Worm (Caenorhabditis elegans) whole organism, L4 larva: ENCODE measurements around the gene W09G12.10.

Experiments
- F26F4.8 ChIP-seq: fragments of 200-800 bp; sonication (Bioruptor generic); conservative IDR thresholded peaks from 2 replicates; pipeline ENCODE4 v1.3.6; 2022; ENCODE audit warnings: missing genetic modification characterization, missing compliant biosample characterization
- F37D6.2 ChIP-seq: sonication (generic microtip); optimal IDR thresholded peaks from 2 replicates; lab custom pipeline; 2016; ENCODE audit warnings: mild to moderate bottlenecking, missing genetic modification characterization, missing compliant biosample characterization
- T26A8.4 ChIP-seq: fragments of 200-800 bp; sonication (Bioruptor generic); IDR thresholded peaks from 2 replicates; pipeline ENCODE4 v1.3.6; 2022; ENCODE audit warnings: missing genetic modification characterization, missing compliant biosample characterization
- ZK337.2 ChIP-seq: fragments of 200-800 bp; sonication (Bioruptor generic); IDR thresholded peaks from 2 replicates; pipeline ENCODE4 v1.3.6; 2022; ENCODE audit warnings: missing genetic modification reagents, missing genetic modification characterization, missing compliant biosample characterization
- aha-1 ChIP-seq: fragments of 150-350 bp; peaks from one replicate; lab custom pipeline; 2014; ENCODE audit warnings: missing biosample characterization, missing genetic modification characterization
- arid-1 ChIP-seq: fragments of 200-800 bp; sonication (Bioruptor generic); conservative IDR thresholded peaks from 2 replicates; pipeline ENCODE4 v1.3.6; 2022; ENCODE audit warnings: missing genetic modification reagents, missing genetic modification characterization, missing compliant biosample characterization
- attf-4 ChIP-seq: sonication (generic microtip); optimal IDR thresholded peaks from 3 replicates; lab custom pipeline; 2017; ENCODE audit warnings: missing biosample characterization, missing genetic modification characterization
- ceh-28 ChIP-seq: fragments of 150-350 bp; optimal IDR thresholded peaks from 2 replicates; lab custom pipeline; 2014; ENCODE audit warnings: missing biosample characterization, missing genetic modification reagents, missing genetic modification characterization
- cey-2 ChIP-seq: sonication (generic microtip); optimal IDR thresholded peaks from 3 replicates; lab custom pipeline; 2017; ENCODE audit warnings: missing genetic modification characterization, mild to moderate bottlenecking, missing compliant biosample characterization, antibody characterized with exemption, borderline replicate concordance; ENCODE audit not compliant: insufficient read depth
- daf-16 ChIP-seq, 3 experiments: sonication (generic microtip); optimal IDR thresholded peaks; 2 replicates each; lab custom pipeline; 2016 to 2017; ENCODE audit warnings: missing genetic modification characterization in 3 of 3, missing genetic modification reagents in 3 of 3, mild to moderate bottlenecking in 2 of 3, missing compliant biosample characterization in 2 of 3, missing biosample characterization in 1 of 3, moderate library complexity in 1 of 3
- daf-19 ChIP-seq: fragments of 200-800 bp; sonication (Bioruptor generic); conservative IDR thresholded peaks from 2 replicates; pipeline ENCODE4 v1.3.6; 2022; ENCODE audit warnings: missing genetic modification characterization, missing compliant biosample characterization
- daf-8 ChIP-seq: fragments of 200-800 bp; sonication (Bioruptor generic); IDR thresholded peaks from 2 replicates; pipeline ENCODE4 v1.3.6; 2022; ENCODE audit warnings: missing genetic modification characterization, missing compliant biosample characterization
- dmd-6 ChIP-seq: fragments of 200-800 bp; sonication (Bioruptor generic); IDR thresholded peaks from 2 replicates; pipeline ENCODE4 v1.3.6; 2022; ENCODE audit warnings: missing genetic modification reagents, missing genetic modification characterization, missing compliant biosample characterization
- dmd-8 ChIP-seq: fragments of 200-800 bp; sonication (Bioruptor generic); IDR thresholded peaks from 2 replicates; pipeline ENCODE4 v1.3.6; 2022; ENCODE audit warnings: missing genetic modification characterization, missing compliant biosample characterization
- dve-1 ChIP-seq: sonication (generic microtip); optimal IDR thresholded peaks from 2 replicates; lab custom pipeline; 2017; ENCODE audit warnings: antibody characterized with exemption, mild to moderate bottlenecking, missing genetic modification characterization, missing compliant biosample characterization; ENCODE audit not compliant: insufficient read depth
- egl-27 ChIP-seq: sonication (generic microtip); optimal IDR thresholded peaks from 3 replicates; lab custom pipeline; 2017; ENCODE audit warnings: missing biosample characterization, missing genetic modification reagents, missing genetic modification characterization
- hlh-11 ChIP-seq: fragments of 200-800 bp; sonication (Bioruptor generic); optimal IDR thresholded peaks from 2 replicates; lab custom pipeline; 2018; ENCODE audit warnings: mild to moderate bottlenecking, missing genetic modification characterization, missing compliant biosample characterization
- hlh-30 ChIP-seq: sonication (generic microtip); optimal IDR thresholded peaks from 2 replicates; lab custom pipeline; 2017; ENCODE audit warnings: antibody characterized with exemption, mild to moderate bottlenecking, missing genetic modification characterization, missing compliant biosample characterization; ENCODE audit not compliant: insufficient read depth
- lin-1 ChIP-seq: fragments of 200-800 bp; sonication (Bioruptor generic); IDR thresholded peaks from 2 replicates; pipeline ENCODE4 v1.3.6; 2022; ENCODE audit warnings: missing genetic modification reagents, missing genetic modification characterization, missing compliant biosample characterization
- lin-15B ChIP-seq: fragments of 150-350 bp; sonication (generic microtip); optimal IDR thresholded peaks from 3 replicates; lab custom pipeline; 2014; ENCODE audit warnings: missing biosample characterization, missing genetic modification characterization
- lin-29 ChIP-seq: fragments of 200-800 bp; sonication (Bioruptor generic); IDR thresholded peaks from 2 replicates; pipeline ENCODE4 v1.3.6; 2022; ENCODE audit warnings: missing genetic modification reagents, missing genetic modification characterization, missing compliant biosample characterization
- lsy-2 ChIP-seq, 2 experiments: fragments of 150-350 bp in 1 of 2; sonication (generic microtip) in 1 of 2; optimal IDR thresholded peaks; 2 replicates each; lab custom pipeline; 2014 to 2017; ENCODE audit warnings: missing biosample characterization in 2 of 2, missing genetic modification characterization in 2 of 2
- madf-9 ChIP-seq: fragments of 200-800 bp; sonication (Bioruptor generic); conservative IDR thresholded peaks from 2 replicates; pipeline ENCODE4 v1.3.6; 2022; ENCODE audit warnings: missing genetic modification reagents, missing genetic modification characterization, missing compliant biosample characterization
- mdt-29 ChIP-seq: fragments of 200-800 bp; sonication (Bioruptor generic); IDR thresholded peaks from 2 replicates; pipeline ENCODE4 v1.3.6; 2022; ENCODE audit warnings: missing genetic modification reagents, missing genetic modification characterization, missing compliant biosample characterization
- mep-1 ChIP-seq: fragments of 150-350 bp; sonication (generic microtip); optimal IDR thresholded peaks from 3 replicates; lab custom pipeline; 2014; ENCODE audit warnings: missing biosample characterization, missing genetic modification characterization
- mxl-2 ChIP-seq: fragments of 200-800 bp; sonication (Bioruptor generic); conservative IDR thresholded peaks from 2 replicates; pipeline ENCODE4 v1.3.6; 2022; ENCODE audit warnings: missing genetic modification reagents, missing genetic modification characterization, missing compliant biosample characterization
- mxl-3 ChIP-seq: fragments of 200-800 bp; sonication (Bioruptor generic); optimal IDR thresholded peaks from 2 replicates; lab custom pipeline; 2018; ENCODE audit warnings: mild to moderate bottlenecking, missing genetic modification characterization, missing compliant biosample characterization
- nhr-28 ChIP-seq: fragments of 150-350 bp; optimal IDR thresholded peaks from 2 replicates; lab custom pipeline; 2014; ENCODE audit warnings: missing biosample characterization, missing genetic modification characterization
- nhr-42 ChIP-seq: fragments of 200-800 bp; sonication (Bioruptor generic); IDR thresholded peaks from 2 replicates; pipeline ENCODE4 v1.3.6; 2022; ENCODE audit warnings: missing genetic modification characterization, missing compliant biosample characterization
- nhr-6 ChIP-seq: fragments of 150-350 bp; optimal IDR thresholded peaks from 2 replicates; lab custom pipeline; 2014; ENCODE audit warnings: missing biosample characterization, missing genetic modification characterization
- nhr-77 ChIP-seq: fragments of 150-350 bp; optimal IDR thresholded peaks from 2 replicates; lab custom pipeline; 2014; ENCODE audit warnings: missing biosample characterization, missing genetic modification characterization
- php-3 ChIP-seq: fragments of 200-800 bp; sonication (Bioruptor generic); IDR thresholded peaks from 2 replicates; pipeline ENCODE4 v1.3.6; 2022; ENCODE audit warnings: missing genetic modification reagents, missing genetic modification characterization, missing compliant biosample characterization
- pqm-1 ChIP-seq: sonication (generic microtip); optimal IDR thresholded peaks from 2 replicates; lab custom pipeline; 2017; ENCODE audit warnings: missing biosample characterization, missing genetic modification characterization
- saeg-2 ChIP-seq: fragments of 200-800 bp; sonication (Bioruptor generic); IDR thresholded peaks from 2 replicates; pipeline ENCODE4 v1.3.6; 2022; ENCODE audit warnings: missing genetic modification reagents, missing genetic modification characterization, missing compliant biosample characterization
- snpc-4 ChIP-seq: fragments of 150-350 bp; optimal IDR thresholded peaks from 2 replicates; lab custom pipeline; 2014; ENCODE audit warnings: missing biosample characterization, missing genetic modification characterization
- spr-3 ChIP-seq: fragments of 200-800 bp; sonication (Bioruptor generic); optimal IDR thresholded peaks from 2 replicates; lab custom pipeline; 2018; ENCODE audit warnings: mild to moderate bottlenecking, missing genetic modification characterization, missing compliant biosample characterization
- unc-39 ChIP-seq: sonication (generic microtip); optimal IDR thresholded peaks from 2 replicates; lab custom pipeline; 2017; ENCODE audit warnings: missing biosample characterization, missing genetic modification characterization

The W09G12.10 gene

DNA sequence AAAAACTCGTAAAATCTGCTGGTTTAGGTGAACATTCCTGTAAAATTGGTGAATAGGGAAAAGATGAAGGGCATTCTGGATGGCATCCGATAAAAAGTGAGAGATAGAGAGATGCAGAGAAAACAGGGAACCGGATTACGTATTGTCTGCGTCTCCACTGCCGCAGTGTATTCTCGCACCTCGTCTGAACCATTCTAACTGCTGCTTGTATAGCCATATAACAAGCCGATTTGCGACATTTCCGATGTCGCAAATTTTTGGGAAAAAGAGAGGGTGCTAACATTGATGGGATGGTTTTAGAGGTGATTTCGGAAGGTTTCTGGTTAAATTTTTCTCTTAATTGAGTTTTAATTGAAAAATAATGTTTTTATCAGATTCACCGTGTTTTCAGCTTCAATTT lies at the start of gene W09G12.10:
Gene W09G12.10, minus strand, starts transcription at position 121 of the 400 bp plus-strand sequence.
- TF ChIP-seq php-3 (GFP tag; lab: Robert Waterston, UW), result no peak
- TF ChIP-seq ZK337.2 (GFP tag; lab: Robert Waterston, UW), result no peak
- no peak for TF ChIP-seq T26A8.4
- TF ChIP-seq madf-9 (GFP tag; lab: Robert Waterston, UW), result no peak
- no peak for TF ChIP-seq unc-39 (tag; lab: Kevin White, UChicago)
- no peak for TF ChIP-seq daf-16 (GFP tag; optimal IDR thresholded peaks at IDR 0.05; lab: Kevin White, UChicago)
- TF ChIP-seq daf-16 (tag; optimal IDR thresholded peaks at IDR 0.05; lab: Kevin White, UChicago), result no peak
- no peak for TF ChIP-seq cey-2 (tag; lab: Kevin White, UChicago)
- TF ChIP-seq F37D6.2 (tag; lab: Kevin White, UChicago), result no peak
- no peak for TF ChIP-seq nhr-42
- TF ChIP-seq daf-8 (GFP tag; lab: Robert Waterston, UW), result no peak
- TF ChIP-seq aha-1 (tag; lab: Kevin White, UChicago), result no peak

DNA sequence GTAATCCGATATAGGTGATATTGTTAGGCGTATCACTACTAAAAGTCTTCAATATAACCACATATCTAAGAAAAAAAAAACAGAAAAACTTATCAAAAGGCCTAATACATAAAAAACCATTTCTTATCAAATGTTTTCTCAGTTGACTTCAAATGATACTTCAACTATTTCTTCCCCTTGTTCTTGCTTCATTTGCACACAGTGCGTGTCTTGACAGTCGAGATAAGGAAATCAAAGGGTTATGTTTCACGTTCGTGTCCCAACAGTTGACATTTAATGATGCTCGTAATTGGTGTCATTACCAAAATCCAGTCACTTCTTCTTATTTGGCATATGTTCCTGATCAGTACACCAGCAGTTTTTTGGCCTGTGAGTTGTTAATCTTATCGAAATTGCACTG lies 45.6 kb upstream of the W09G12.10 start, which contains the start of gene clec-170:
Gene clec-170, plus strand, starts transcription at position 143 of the 400 bp plus-strand sequence.
- TF ChIP-seq nhr-28 (tag; lab: Kevin White, UChicago), result peak; percentile 56
- TF ChIP-seq mdt-29 (GFP tag; lab: Robert Waterston, UW), result no peak
- TF ChIP-seq dmd-6 (GFP tag; lab: Robert Waterston, UW), result peak; percentile 58
- no peak for TF ChIP-seq lin-15B (tag; lab: Kevin White, UChicago)
- peak; percentile 81 for TF ChIP-seq pqm-1 (tag; lab: Kevin White, UChicago)

DNA sequence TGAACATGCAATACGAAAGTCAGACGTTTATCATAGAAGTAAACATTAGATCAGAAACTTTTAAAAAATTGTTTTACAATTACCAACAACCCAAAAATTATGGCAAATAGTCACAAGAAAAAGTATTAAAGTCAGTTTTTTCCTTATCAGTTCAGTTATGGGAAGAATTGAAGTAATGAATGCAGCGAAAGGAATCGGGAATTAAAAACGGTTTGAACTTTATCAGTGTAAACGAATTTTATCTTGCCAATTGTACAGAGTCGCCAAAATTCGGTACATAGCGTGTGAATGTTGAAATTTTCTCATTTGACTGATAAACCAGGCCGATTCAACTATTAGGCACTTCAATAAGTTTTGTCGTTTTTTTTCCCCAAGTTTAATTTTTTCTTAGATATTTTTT lies 45.1 kb upstream of the W09G12.10 start:
- peak; percentile 68 for TF ChIP-seq php-3 (GFP tag; lab: Robert Waterston, UW)
- no peak for TF ChIP-seq ceh-28 (tag; lab: Kevin White, UChicago)
- TF ChIP-seq mxl-2 (GFP tag; lab: Robert Waterston, UW), result no peak
- TF ChIP-seq nhr-28 (tag; lab: Kevin White, UChicago), result peak; percentile 78
- peak; percentile 73 for TF ChIP-seq nhr-77 (tag; lab: Kevin White, UChicago)
- no peak for TF ChIP-seq saeg-2 (GFP tag; lab: Robert Waterston, UW)
- TF ChIP-seq daf-16 (GFP tag; optimal IDR thresholded peaks at IDR 0.05; lab: Kevin White, UChicago), result no peak
- TF ChIP-seq daf-16 (tag; optimal IDR thresholded peaks at IDR 0.05; lab: Kevin White, UChicago), result peak; percentile 71
- TF ChIP-seq dmd-8 (GFP tag; lab: Robert Waterston, UW), result no peak
- TF ChIP-seq hlh-11 (tag; lab: Kevin White, UChicago), result peak; percentile 63
- TF ChIP-seq lin-29 (GFP tag; lab: Robert Waterston, UW), result no peak
- no peak for TF ChIP-seq attf-4
- peak; percentile 98 for TF ChIP-seq pqm-1 (tag; lab: Kevin White, UChicago)
- peak; percentile 85 for TF ChIP-seq dmd-6 (GFP tag; lab: Robert Waterston, UW)
- TF ChIP-seq lsy-2 (tag; optimal IDR thresholded peaks at IDR 0.05; lab: Kevin White, UChicago), result no peak
- 0 out of 2 replicates have a peak, but pooled peaks have one; percentile 11 for TF ChIP-seq lin-1 (GFP tag; lab: Robert Waterston, UW)
- peak; percentile 67 for TF ChIP-seq dve-1 (tag; lab: Kevin White, UChicago)
- no peak for TF ChIP-seq mep-1
- TF ChIP-seq nhr-6, result no peak

DNA sequence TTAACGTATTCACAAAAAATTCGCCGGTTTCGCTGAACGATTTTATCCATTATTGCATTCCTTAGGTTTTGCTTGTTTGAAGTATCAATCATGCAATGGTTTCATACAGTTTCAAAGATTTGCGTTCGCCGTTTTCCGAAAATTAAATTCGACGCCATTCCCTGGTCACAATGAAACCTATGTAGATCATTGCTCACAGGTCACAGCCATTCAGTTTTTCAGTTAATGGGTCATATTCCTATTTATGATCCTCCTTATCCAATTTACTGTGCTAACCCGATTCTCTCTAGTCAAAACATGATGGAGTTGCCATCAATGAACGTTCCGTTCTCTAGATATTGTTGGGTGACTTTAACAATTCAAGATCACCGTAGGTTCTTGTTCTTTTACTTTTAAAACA lies 43.8 kb upstream of the W09G12.10 start, which contains the start of gene F38A1.13:
Gene F38A1.13, plus strand, starts transcription at position 301 of the 400 bp plus-strand sequence.
- TF ChIP-seq F26F4.8 (no peak), daf-8 (GFP tag; lab: Robert Waterston, UW) (no peak), spr-3 (no peak), attf-4 (no peak), mxl-3 (GFP tag; lab: Kevin White, UChicago) (no peak), arid-1 (GFP tag; lab: Robert Waterston, UW) (no peak), snpc-4 (no peak), egl-27 (tag; lab: Kevin White, UChicago) (no peak), F37D6.2 (tag; lab: Kevin White, UChicago) (no peak), hlh-30 (tag; lab: Kevin White, UChicago) (no peak), daf-19 (no peak)
